Fruit fly (Drosophila melanogaster): Measurements from ENCODE around the gene bnk.

The bnk gene

DNA sequence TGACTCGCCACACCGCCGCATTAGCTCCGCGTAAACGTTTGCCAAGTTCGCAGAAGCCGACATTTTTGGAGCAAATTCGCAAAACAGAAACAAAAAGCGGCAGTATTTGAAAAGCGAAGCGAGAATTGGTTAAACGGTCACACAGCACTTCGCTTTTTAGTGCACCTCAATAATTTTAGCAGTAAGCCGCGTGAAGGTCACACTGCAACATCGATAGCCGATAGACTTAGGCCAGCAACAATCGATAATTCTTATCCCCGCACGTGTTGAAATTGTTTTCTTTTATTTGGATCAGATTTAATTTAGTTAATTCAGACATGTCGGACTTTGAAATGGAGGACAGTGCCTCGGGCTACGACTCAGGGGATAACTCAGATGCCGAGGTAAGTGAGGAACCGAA is 20.1 kb downstream of the bnk start, which contains the start of the genes Zwilch and CG1542 (continued):
- no peak for TF ChIP-seq tll (GFP tag; optimal IDR thresholded peaks at IDR 0.05)
- no peak for TF ChIP-seq CG11456 (GFP tag; IDR thresholded peaks at IDR 0.05)
- peak; percentile 79 for TF ChIP-seq Sry-δ (GFP tag; optimal IDR thresholded peaks at IDR 0.05)
- no peak for TF ChIP-seq CG13296 (GFP tag; optimal IDR thresholded peaks at IDR 0.05)
- TF ChIP-seq Oli (tag; optimal IDR thresholded peaks at IDR 0.05), result no peak
- TF ChIP-seq insv (GFP tag; optimal IDR thresholded peaks at IDR 0.05), result no peak
- no peak for TF ChIP-seq fru (optimal IDR thresholded peaks at IDR 0.05)
- no peak for TF ChIP-seq sqz (GFP tag; optimal IDR thresholded peaks at IDR 0.05)
- no peak for TF ChIP-seq CG3407 (GFP tag; optimal IDR thresholded peaks at IDR 0.05)
- TF ChIP-seq CG15073 (GFP tag; optimal IDR thresholded peaks at IDR 0.05), result no peak
- no peak for TF ChIP-seq her (GFP tag; optimal IDR thresholded peaks at IDR 0.05)
- peak; percentile 57; the same call in 1 of the 2 replicates for TF ChIP-seq vvl (GFP tag; IDR thresholded peaks at IDR 0.05)
- no peak for TF ChIP-seq CG32767 (GFP tag; IDR thresholded peaks at IDR 0.05)
- TF ChIP-seq dmrt99B (tag; optimal IDR thresholded peaks at IDR 0.05), result no peak
- TF ChIP-seq HmgZ (tag; optimal IDR thresholded peaks at IDR 0.05), result peak; percentile 66
- TF ChIP-seq p53 (GFP tag; optimal IDR thresholded peaks at IDR 0.05), result no peak
- no peak for TF ChIP-seq CG15011 (GFP tag; optimal IDR thresholded peaks at IDR 0.05)
- TF ChIP-seq Dad (GFP tag; optimal IDR thresholded peaks at IDR 0.05), result no peak
- no peak for TF ChIP-seq slou (GFP tag; optimal IDR thresholded peaks at IDR 0.05)
- TF ChIP-seq chm (GFP tag; IDR thresholded peaks at IDR 0.05), result no peak
- 0 out of 3 replicates have a peak, but pooled peaks have one; percentile 58 for TF ChIP-seq ci (GFP tag; IDR thresholded peaks at IDR 0.05)
- TF ChIP-seq cas (GFP tag; IDR thresholded peaks at IDR 0.05), result no peak
- TF ChIP-seq CG13894 (tag; optimal IDR thresholded peaks at IDR 0.05), result no peak
- TF ChIP-seq zf30C (GFP tag; optimal IDR thresholded peaks at IDR 0.05), result no peak
- TF ChIP-seq PHDP (tag; optimal IDR thresholded peaks at IDR 0.05), result no peak
- no peak for TF ChIP-seq CG10431 (GFP tag; optimal IDR thresholded peaks at IDR 0.05)
- TF ChIP-seq cg (GFP tag; optimal IDR thresholded peaks at IDR 0.05), result no peak
- TF ChIP-seq CG15479 (GFP tag; optimal IDR thresholded peaks at IDR 0.05), result no peak
- TF ChIP-seq Atf3 (GFP tag; optimal IDR thresholded peaks at IDR 0.05), result no peak

DNA sequence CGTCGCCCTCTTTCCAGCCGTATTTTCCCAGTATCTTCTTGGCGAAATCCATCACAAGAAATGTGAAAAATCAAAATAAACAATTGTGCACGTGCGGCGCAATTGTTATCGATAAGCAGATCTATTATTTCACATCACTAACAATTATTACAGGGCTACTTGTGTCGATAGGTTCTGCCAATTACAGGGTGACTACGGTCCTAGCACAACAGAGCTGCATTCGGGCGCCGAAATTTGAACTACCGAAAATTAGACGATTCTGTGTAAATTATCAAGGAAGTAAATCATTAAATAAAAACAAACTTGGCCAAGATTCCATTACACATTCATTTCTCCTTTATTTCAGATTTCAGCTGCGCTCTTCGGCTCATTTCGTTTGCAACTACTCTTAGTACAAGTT is 22.7 kb downstream of the bnk start, which contains the start of gene CG15561:
Gene CG15561 (minus strand): TSS at position 113 of the 400 bp plus-strand sequence.
- TF ChIP-seq CoRest (tag; optimal IDR thresholded peaks at IDR 0.05) (peak; percentile 28), zfh1 (GFP tag; IDR thresholded peaks at IDR 0.05) (no peak), tap (tag; optimal IDR thresholded peaks at IDR 0.05) (no peak), ewg (GFP tag; optimal IDR thresholded peaks at IDR 0.05) (peak; percentile 20), lola (GFP tag; optimal IDR thresholded peaks at IDR 0.05) (no peak), Hr51 (GFP tag; optimal IDR thresholded peaks at IDR 0.05) (peak in 1 of 2 experiments; percentile 37), Dek (tag; optimal IDR thresholded peaks at IDR 0.05) (no peak), dmrt11E (tag; optimal IDR thresholded peaks at IDR 0.05) (peak; percentile 19), CG34376 (GFP tag; optimal IDR thresholded peaks at IDR 0.05) (peak; percentile 40), CG10209 (GFP tag; optimal IDR thresholded peaks at IDR 0.05) (peak; percentile 44), CG4360 (GFP tag; IDR thresholded peaks at IDR 0.05) (no peak), twi (tag; optimal IDR thresholded peaks at IDR 0.05) (no peak), sim (GFP tag; IDR thresholded peaks at IDR 0.05) (no peak), CG1792 (GFP tag; optimal IDR thresholded peaks at IDR 0.05) (no peak), CG11504 (tag; optimal IDR thresholded peaks at IDR 0.05) (no peak), usp (GFP tag; optimal IDR thresholded peaks at IDR 0.05) (no peak), gro (GFP tag; optimal IDR thresholded peaks at IDR 0.05) (peak; percentile 87), CG4282 (GFP tag; optimal IDR thresholded peaks at IDR 0.05) (no peak), CG30020 (tag; optimal IDR thresholded peaks at IDR 0.05) (peak; percentile 64), Dll (GFP tag; IDR thresholded peaks at IDR 0.05; ENCODE audit: partially characterized antibody) (no peak), Rfx (GFP tag; IDR thresholded peaks at IDR 0.05) (no peak), Ptx1 (GFP tag; IDR thresholded peaks at IDR 0.05) (no peak), PHDP (tag; optimal IDR thresholded peaks at IDR 0.05) (no peak), p53 (GFP tag; optimal IDR thresholded peaks at IDR 0.05) (no peak), gfzf (GFP tag; optimal IDR thresholded peaks at IDR 0.05) (peak; percentile 42), dmrt99B (tag; optimal IDR thresholded peaks at IDR 0.05) (no peak)
